Worm (Caenorhabditis elegans) whole organism, late embryonic: Measurements from ENCODE around the gene B0244.6.

Source experiments
- C08G9.2 ChIP-seq: sonication (generic microtip); optimal IDR thresholded peaks from 2 replicates; lab custom pipeline; 2016; ENCODE audit warnings: mild to moderate bottlenecking, missing genetic modification characterization, moderate library complexity, missing compliant biosample characterization
- F13H6.1 ChIP-seq: sonication (generic microtip); optimal IDR thresholded peaks from 2 replicates; lab custom pipeline; 2016; ENCODE audit warnings: missing genetic modification characterization, missing compliant biosample characterization
- K02D7.2 ChIP-seq: sonication (generic microtip); optimal IDR thresholded peaks from 2 replicates; lab custom pipeline; 2017; ENCODE audit warnings: mild to moderate bottlenecking, missing genetic modification characterization, missing compliant biosample characterization
- ahr-1 ChIP-seq: sonication (generic microtip); optimal IDR thresholded peaks from 2 replicates; lab custom pipeline; 2016; ENCODE audit warnings: missing genetic modification characterization, missing compliant biosample characterization
- ama-1 ChIP-seq: fragments of 150-350 bp; optimal IDR thresholded peaks from 2 replicates; lab custom pipeline; 2014
- ceh-14 ChIP-seq: sonication (generic microtip); optimal IDR thresholded peaks from 2 replicates; lab custom pipeline; 2016; ENCODE audit warnings: missing genotype, missing genetic modification characterization, missing compliant biosample characterization
- ceh-18 ChIP-seq: sonication (generic microtip); optimal IDR thresholded peaks from 2 replicates; lab custom pipeline; 2016; ENCODE audit warnings: missing genetic modification characterization, missing compliant biosample characterization
- ceh-2 ChIP-seq: sonication (generic microtip); optimal IDR thresholded peaks from 2 replicates; lab custom pipeline; 2016; ENCODE audit warnings: missing genotype, missing genetic modification characterization, missing compliant biosample characterization
- ceh-24 ChIP-seq: sonication (generic microtip); optimal IDR thresholded peaks from 2 replicates; lab custom pipeline; 2016; ENCODE audit warnings: mild to moderate bottlenecking, missing genetic modification characterization, missing compliant biosample characterization
- ceh-30 ChIP-seq: fragments of 150-350 bp; optimal IDR thresholded peaks from 2 replicates; lab custom pipeline; 2014; ENCODE audit warnings: missing biosample characterization, missing genetic modification characterization
- ceh-48 ChIP-seq: sonication (generic microtip); optimal IDR thresholded peaks from 2 replicates; lab custom pipeline; 2016; ENCODE audit warnings: missing genetic modification characterization, inconsistent platforms, missing compliant biosample characterization
- ceh-9 ChIP-seq: sonication (generic microtip); optimal IDR thresholded peaks from 2 replicates; lab custom pipeline; 2016; ENCODE audit warnings: mild to moderate bottlenecking, missing genetic modification characterization, inconsistent platforms, missing compliant biosample characterization
- che-1 ChIP-seq: sonication (generic microtip); optimal IDR thresholded peaks from 2 replicates; lab custom pipeline; 2016; ENCODE audit warnings: mild to moderate bottlenecking, missing genetic modification characterization, missing compliant biosample characterization
- elt-2 ChIP-seq: sonication (generic microtip); optimal IDR thresholded peaks from 2 replicates; lab custom pipeline; 2016; ENCODE audit warnings: missing genetic modification reagents, missing genetic modification characterization, missing compliant biosample characterization
- ets-4 ChIP-seq: sonication (generic microtip); optimal IDR thresholded peaks from 2 replicates; lab custom pipeline; 2016; ENCODE audit warnings: missing genetic modification characterization, missing compliant biosample characterization
- eyg-1 ChIP-seq: sonication (generic microtip); optimal IDR thresholded peaks from 2 replicates; lab custom pipeline; 2016; ENCODE audit warnings: missing genotype, missing genetic modification characterization, missing compliant biosample characterization
- fkh-10 ChIP-seq: fragments of 150-350 bp; optimal IDR thresholded peaks from 2 replicates; lab custom pipeline; 2014; ENCODE audit warnings: missing biosample characterization, missing genetic modification reagents, missing genetic modification characterization
- gmeb-2 ChIP-seq: sonication (generic microtip); optimal IDR thresholded peaks from 2 replicates; lab custom pipeline; 2016; ENCODE audit warnings: missing genetic modification characterization, inconsistent platforms, missing compliant biosample characterization
- hlh-13 ChIP-seq: fragments of 200-800 bp; sonication (Bioruptor generic); optimal IDR thresholded peaks from 2 replicates; lab custom pipeline; 2018; ENCODE audit warnings: mild to moderate bottlenecking, missing genetic modification characterization, missing compliant biosample characterization
- hlh-15 ChIP-seq: sonication (generic microtip); optimal IDR thresholded peaks from 2 replicates; lab custom pipeline; 2016; ENCODE audit warnings: missing genetic modification characterization, missing compliant biosample characterization
- lim-6 ChIP-seq: sonication (generic microtip); optimal IDR thresholded peaks from 2 replicates; lab custom pipeline; 2016; ENCODE audit warnings: missing genetic modification characterization, missing compliant biosample characterization
- lin-11 ChIP-seq: fragments of 200-800 bp; sonication (Bioruptor generic); optimal IDR thresholded peaks from 2 replicates; lab custom pipeline; 2018; ENCODE audit warnings: mild to moderate bottlenecking, missing genetic modification characterization, missing compliant biosample characterization
- nhr-11 ChIP-seq: fragments of 150-350 bp; optimal IDR thresholded peaks from 2 replicates; lab custom pipeline; 2014; ENCODE audit warnings: missing biosample characterization, missing genetic modification characterization
- nhr-232 ChIP-seq: sonication (generic microtip); optimal IDR thresholded peaks from 2 replicates; lab custom pipeline; 2016; ENCODE audit warnings: missing genetic modification characterization, missing compliant biosample characterization
- npax-4 ChIP-seq: sonication (generic microtip); optimal IDR thresholded peaks from 2 replicates; lab custom pipeline; 2016; ENCODE audit warnings: missing genetic modification characterization, missing compliant biosample characterization
- pag-3 ChIP-seq: sonication (generic microtip); optimal IDR thresholded peaks from 2 replicates; lab custom pipeline; 2016; ENCODE audit warnings: missing compliant biosample characterization, missing genetic modification characterization, borderline replicate concordance
- pax-1 ChIP-seq: fragments of 150-350 bp; optimal IDR thresholded peaks from 2 replicates; lab custom pipeline; 2014; ENCODE audit warnings: missing biosample characterization, missing genetic modification characterization
- pha-2 ChIP-seq: sonication (generic microtip); optimal IDR thresholded peaks from 2 replicates; lab custom pipeline; 2017; ENCODE audit warnings: mild to moderate bottlenecking, missing genetic modification characterization, missing compliant biosample characterization
- pha-4 ChIP-seq: fragments of 150-350 bp; optimal IDR thresholded peaks from 2 replicates; lab custom pipeline; 2018; ENCODE audit warnings: missing biosample characterization, missing genetic modification reagents, missing genetic modification characterization
- pqm-1 ChIP-seq: sonication (generic microtip); optimal IDR thresholded peaks from 2 replicates; lab custom pipeline; 2016; ENCODE audit warnings: missing genetic modification characterization, missing compliant biosample characterization
- pros-1 ChIP-seq: fragments of 150-350 bp; optimal IDR thresholded peaks from 2 replicates; lab custom pipeline; 2014; ENCODE audit warnings: missing biosample characterization, missing genetic modification reagents, missing genetic modification characterization
- ref-2 ChIP-seq: sonication (generic microtip); optimal IDR thresholded peaks from 2 replicates; lab custom pipeline; 2016; ENCODE audit warnings: missing genetic modification characterization, missing compliant biosample characterization
- rnt-1 ChIP-seq: sonication (generic microtip); optimal IDR thresholded peaks from 2 replicates; lab custom pipeline; 2016; ENCODE audit warnings: missing genetic modification characterization, missing compliant biosample characterization
- sdc-2 ChIP-seq: sonication (generic microtip); optimal IDR thresholded peaks from 2 replicates; lab custom pipeline; 2016; ENCODE audit warnings: missing genotype, missing genetic modification characterization, missing compliant biosample characterization
- tbx-2 ChIP-seq: sonication (generic microtip); optimal IDR thresholded peaks from 2 replicates; lab custom pipeline; 2016; ENCODE audit warnings: missing genetic modification characterization, missing compliant biosample characterization
- ztf-16 ChIP-seq: sonication (generic microtip); optimal IDR thresholded peaks from 2 replicates; lab custom pipeline; 2017; ENCODE audit warnings: missing genetic modification characterization, missing compliant biosample characterization

Gene B0244.6

ce11 chrIII:5734328-5734727, 3.5 kb upstream of the B0244.6 start (continued):
- TF ChIP-seq C08G9.2 (tag; lab: Kevin White, UChicago), result no peak

- TF ChIP-seq ama-1 (lab: Kevin White, UChicago) (no peak), elt-2 (tag; lab: Kevin White, UChicago) (peak; percentile 73)
Measured at ce11 chrIII:5734905-5735304, 2.9 kb upstream of the B0244.6 start, which contains the start of gene B0244.10. TSS of gene B0244.10 (plus strand) at chrIII:5735158.

- TF ChIP-seq nhr-11 (tag; lab: Kevin White, UChicago) (no peak), ceh-18 (tag; lab: Kevin White, UChicago) (no peak), F13H6.1 (no peak), sdc-2 (tag; lab: Kevin White, UChicago) (no peak), nhr-232 (no peak), tbx-2 (tag; lab: Kevin White, UChicago) (no peak), K02D7.2 (no peak), pha-2 (no peak), rnt-1 (tag; lab: Kevin White, UChicago) (no peak), lin-11 (tag; lab: Kevin White, UChicago) (no peak), ceh-9 (no peak)
Measured at ce11 chrIII:5740666-5741065, 2.9 kb downstream of the B0244.6 start, which contains the start of gene B0244.16. TSS of gene B0244.16 (plus strand) at chrIII:5740966.

- no peak for TF ChIP-seq ceh-14 (tag; lab: Kevin White, UChicago)
- TF ChIP-seq ets-4 (tag; lab: Kevin White, UChicago), result no peak
- TF ChIP-seq hlh-15, result no peak
- TF ChIP-seq ztf-16 (tag; lab: Kevin White, UChicago), result no peak
- no peak for TF ChIP-seq lim-6 (tag; lab: Kevin White, UChicago)
- TF ChIP-seq eyg-1 (tag; lab: Kevin White, UChicago), result no peak
- no peak for TF ChIP-seq ceh-2
- TF ChIP-seq ceh-30, result no peak
- no peak for TF ChIP-seq fkh-10 (GFP tag; lab: Kevin White, UChicago)
- no peak for TF ChIP-seq ceh-48 (tag; lab: Kevin White, UChicago)
Measured at ce11 chrIII:5743084-5743483, 5.3 kb downstream of the B0244.6 start, which contains the start of gene B0244.15. TSS of gene B0244.15 (plus strand) at chrIII:5743384.

ce11 chrIII:5744579-5744978, 6.8 kb downstream of the B0244.6 start, which contains the start of gene B0244.5:
TSS of gene B0244.5 (plus strand) at chrIII:5744879.
- TF ChIP-seq pqm-1 (no peak), ceh-24 (no peak), ahr-1 (tag; lab: Kevin White, UChicago) (no peak), hlh-13 (no peak), pros-1 (tag; lab: Kevin White, UChicago) (no peak), npax-4 (no peak), pha-4 (no peak)

- no peak for TF ChIP-seq pag-3
- TF ChIP-seq ama-1 (lab: Kevin White, UChicago), result no peak
- no peak for TF ChIP-seq che-1 (tag; lab: Kevin White, UChicago)
- no peak for TF ChIP-seq ceh-9
- no peak for TF ChIP-seq elt-2 (tag; lab: Kevin White, UChicago)
- no peak for TF ChIP-seq ref-2 (tag; lab: Kevin White, UChicago)
- no peak for TF ChIP-seq eyg-1 (tag; lab: Kevin White, UChicago)
- no peak for TF ChIP-seq pax-1 (tag; lab: Kevin White, UChicago)
- TF ChIP-seq gmeb-2 (tag; lab: Kevin White, UChicago), result no peak
- TF ChIP-seq npax-4, result no peak
Measured at ce11 chrIII:5747185-5747584, 9.4 kb downstream of the B0244.6 start, which contains the start of gene B0244.4. TSS of gene B0244.4 (plus strand) at chrIII:5747485.
